Fruit fly (Drosophila melanogaster) whole organism, embryonic: ENCODE data around the gene P5CDh1.

Source experiments
- Ada2b ChIP-seq: fragments of 200-800 bp; sonication (Bioruptor generic); IDR thresholded peaks from 2 replicates; pipeline ENCODE4 v1.3.6; 2022; ENCODE audit warnings: missing biosample characterization, missing genetic modification characterization
- CG10654 ChIP-seq: fragments of 200-800 bp; sonication (Bioruptor generic); optimal IDR thresholded peaks from 2 replicates; lab custom pipeline; 2016; ENCODE audit warnings: missing biosample characterization, missing genetic modification characterization
- CG11504 ChIP-seq: fragments of 200-800 bp; sonication (Bioruptor generic); optimal IDR thresholded peaks from 3 replicates; lab custom pipeline; 2019; ENCODE audit warnings: missing biosample characterization, mild to moderate bottlenecking, missing genetic modification characterization, moderate library complexity
- CG12744 ChIP-seq: fragments of 200-800 bp; sonication (Bioruptor generic); optimal IDR thresholded peaks from 2 replicates; lab custom pipeline; 2016; ENCODE audit warnings: missing biosample characterization, missing genetic modification characterization
- CG15514 ChIP-seq: fragments of 200-800 bp; sonication (Bioruptor generic); optimal IDR thresholded peaks from 3 replicates; lab custom pipeline; 2017; ENCODE audit warnings: missing biosample characterization, missing genetic modification characterization, mild to moderate bottlenecking, moderate library complexity, missing genetic modification reagents
- CG16779 ChIP-seq: fragments of 200-800 bp; sonication (Bioruptor generic); IDR thresholded peaks from 2 replicates; pipeline ENCODE4 v1.3.6; 2022; ENCODE audit warnings: missing biosample characterization, missing genetic modification characterization
- CG16815 ChIP-seq: fragments of 200-800 bp; sonication (Bioruptor generic); optimal IDR thresholded peaks from 3 replicates; lab custom pipeline; 2017; ENCODE audit warnings: missing biosample characterization, mild to moderate bottlenecking, missing genetic modification characterization
- CG17186 ChIP-seq: fragments of 200-800 bp; sonication (Bioruptor generic); optimal IDR thresholded peaks from 3 replicates; lab custom pipeline; 2017; ENCODE audit warnings: missing biosample characterization, missing genetic modification reagents, missing genetic modification characterization
- CG2202 ChIP-seq: fragments of 200-800 bp; sonication (Bioruptor generic); optimal IDR thresholded peaks from 2 replicates; lab custom pipeline; 2018; ENCODE audit warnings: missing biosample characterization, mild to moderate bottlenecking, missing genetic modification characterization
- CG30020 ChIP-seq: fragments of 200-800 bp; optimal IDR thresholded peaks from 2 replicates; lab custom pipeline; 2019; ENCODE audit warnings: missing biosample characterization, mild to moderate bottlenecking, missing genetic modification characterization, moderate library complexity
- CG33213 ChIP-seq: fragments of 200-800 bp; sonication (Bioruptor generic); optimal IDR thresholded peaks from 3 replicates; lab custom pipeline; 2016; ENCODE audit warnings: missing biosample characterization, missing genetic modification characterization
- CG3407 ChIP-seq: fragments of 200-800 bp; sonication (Bioruptor generic); optimal IDR thresholded peaks from 2 replicates; lab custom pipeline; 2018; ENCODE audit warnings: missing biosample characterization, mild to moderate bottlenecking, missing genetic modification characterization
- CG4328 ChIP-seq: fragments of 200-800 bp; sonication (Bioruptor generic); optimal IDR thresholded peaks from 3 replicates; lab custom pipeline; 2017; ENCODE audit warnings: missing biosample characterization, missing genetic modification reagents, missing genetic modification characterization
- CG43689 ChIP-seq: fragments of 200-800 bp; sonication (Bioruptor generic); IDR thresholded peaks from 2 replicates; pipeline ENCODE4 v1.3.6; 2022; ENCODE audit warnings: missing biosample characterization, missing genetic modification characterization
- CG4617 ChIP-seq: fragments of 200-800 bp; sonication (Bioruptor generic); optimal IDR thresholded peaks from 3 replicates; lab custom pipeline; 2016; ENCODE audit warnings: missing biosample characterization, missing genetic modification characterization, borderline replicate concordance
- CG7372 ChIP-seq: fragments of 200-800 bp; sonication (Bioruptor generic); IDR thresholded peaks from 2 replicates; pipeline ENCODE4 v1.3.6; 2022; ENCODE audit warnings: missing biosample characterization, missing genetic modification characterization
- CG7963 ChIP-seq: fragments of 200-800 bp; sonication (Bioruptor generic); IDR thresholded peaks from 3 replicates; pipeline ENCODE4 v1.3.6; 2022; ENCODE audit warnings: missing biosample characterization, missing genetic modification characterization; ENCODE audit not compliant: partially characterized antibody
- CG7987 ChIP-seq: fragments of 200-800 bp; sonication (Bioruptor generic); optimal IDR thresholded peaks from 2 replicates; lab custom pipeline; 2018; ENCODE audit warnings: missing biosample characterization, mild to moderate bottlenecking, missing genetic modification characterization, moderate library complexity
- CG8281 ChIP-seq: fragments of 200-800 bp; sonication (Bioruptor generic); optimal IDR thresholded peaks from 2 replicates; lab custom pipeline; 2018; ENCODE audit warnings: missing biosample characterization, mild to moderate bottlenecking, missing genetic modification characterization, moderate library complexity
- Chrac-16 ChIP-seq: fragments of 200-800 bp; sonication (Bioruptor generic); optimal IDR thresholded peaks from 3 replicates; lab custom pipeline; 2016; ENCODE audit warnings: missing biosample characterization, missing genetic modification characterization
- Dfd ChIP-seq, 2 experiments: fragments of >200 bp; optimal IDR thresholded peaks; 2 replicates each; lab custom pipeline; 2017; ENCODE audit warnings: missing biosample characterization in 2 of 2, missing genetic modification characterization in 2 of 2
- Hand ChIP-seq: fragments of 200-800 bp; sonication (Bioruptor generic); optimal IDR thresholded peaks from 2 replicates; lab custom pipeline; 2017; ENCODE audit warnings: mild to moderate bottlenecking, missing biosample characterization, missing genetic modification reagents, missing genetic modification characterization
- Hmx ChIP-seq: fragments of 200-800 bp; sonication (Bioruptor generic); optimal IDR thresholded peaks from 2 replicates; lab custom pipeline; 2016; ENCODE audit warnings: missing biosample characterization, missing genetic modification characterization
- Med ChIP-seq: fragments of 200-800 bp; sonication (Bioruptor generic); peaks from one replicate; lab custom pipeline; 2016; ENCODE audit warnings: missing biosample characterization, missing genetic modification characterization, mild to moderate bottlenecking, inconsistent platforms, moderate library complexity
- Nf-YB ChIP-seq: fragments of 200-800 bp; sonication (Bioruptor generic); optimal IDR thresholded peaks from 3 replicates; lab custom pipeline; 2019; ENCODE audit warnings: missing biosample characterization, mild to moderate bottlenecking, missing genetic modification characterization, moderate library complexity
- Nf-YC ChIP-seq: fragments of 200-800 bp; optimal IDR thresholded peaks from 3 replicates; lab custom pipeline; 2019; ENCODE audit warnings: missing biosample characterization, mild to moderate bottlenecking, missing genetic modification characterization, moderate library complexity
- Pdp1 ChIP-seq, 2 experiments: fragments of 200-800 bp; sonication (Bioruptor generic); optimal IDR thresholded peaks; 3 replicates each; lab custom pipeline; 2016; ENCODE audit warnings: missing biosample characterization in 2 of 2, missing genetic modification characterization in 2 of 2, mild to moderate bottlenecking in 1 of 2, moderate library complexity in 1 of 2
- Ssrp ChIP-seq: fragments of 200-800 bp; sonication (Bioruptor generic); optimal IDR thresholded peaks from 2 replicates; lab custom pipeline; 2018; ENCODE audit warnings: missing biosample characterization, mild to moderate bottlenecking, missing genetic modification characterization, moderate library complexity
- btn ChIP-seq: fragments of 200-800 bp; sonication (Bioruptor generic); optimal IDR thresholded peaks from 2 replicates; lab custom pipeline; 2016; ENCODE audit warnings: missing biosample characterization, missing genetic modification characterization
- chinmo ChIP-seq: fragments of 200-800 bp; sonication (Bioruptor generic); IDR thresholded peaks from 4 replicates; pipeline ENCODE4 v1.3.6; 2022; ENCODE audit warnings: missing biosample characterization, missing genetic modification characterization; ENCODE audit not compliant: partially characterized antibody
- ci ChIP-seq: fragments of 200-800 bp; sonication (Bioruptor generic); IDR thresholded peaks from 3 replicates; pipeline ENCODE4 v1.3.6; 2022; ENCODE audit warnings: missing biosample characterization, missing genetic modification characterization
- dm ChIP-seq: fragments of 200-800 bp; sonication (Bioruptor generic); optimal IDR thresholded peaks from 3 replicates; lab custom pipeline; 2016; ENCODE audit warnings: missing biosample characterization, missing genetic modification characterization
- dmrt99B ChIP-seq: fragments of 200-800 bp; sonication (Bioruptor generic); optimal IDR thresholded peaks from 2 replicates; lab custom pipeline; 2018; ENCODE audit warnings: missing biosample characterization, mild to moderate bottlenecking, missing genetic modification characterization, moderate library complexity
- grau ChIP-seq: fragments of 200-800 bp; optimal IDR thresholded peaks from 3 replicates; lab custom pipeline; 2019; ENCODE audit warnings: missing biosample characterization, mild to moderate bottlenecking, missing genetic modification characterization, moderate library complexity
- hkb ChIP-seq, 2 experiments: fragments of 200-800 bp in 1 of 2; fragments of >200 bp in 1 of 2; sonication (Bioruptor generic) in 1 of 2; IDR thresholded peaks in 1 of 2; optimal IDR thresholded peaks in 1 of 2; 2 replicates each; pipeline versions ENCODE4 v1.3.6 to Lab custom; 2017 to 2022; ENCODE audit warnings: missing biosample characterization in 1 of 2, missing genetic modification characterization in 1 of 2
- nerfin-2 ChIP-seq: fragments of 200-800 bp; sonication (Bioruptor generic); IDR thresholded peaks from 2 replicates; pipeline ENCODE4 v1.3.6; 2022; ENCODE audit warnings: missing biosample characterization, missing genetic modification characterization; ENCODE audit not compliant: partially characterized antibody
- pho ChIP-seq: fragments of 200-800 bp; sonication (Bioruptor generic); optimal IDR thresholded peaks from 2 replicates; lab custom pipeline; 2016; ENCODE audit warnings: missing biosample characterization, missing genetic modification characterization
- run ChIP-seq: fragments of 200-800 bp; sonication (Bioruptor generic); optimal IDR thresholded peaks from 3 replicates; lab custom pipeline; 2018; ENCODE audit warnings: missing biosample characterization, mild to moderate bottlenecking, missing genetic modification characterization
- sens ChIP-seq: fragments of 200-800 bp; sonication (Bioruptor generic); peaks from one replicate; lab custom pipeline; 2016; ENCODE audit warnings: missing biosample characterization, missing genetic modification characterization
- toy ChIP-seq: fragments of 200-800 bp; sonication (Bioruptor generic); IDR thresholded peaks from 2 replicates; pipeline ENCODE4 v1.3.6; 2022; ENCODE audit warnings: missing biosample characterization, missing genetic modification characterization
- unpg ChIP-seq: fragments of 200-800 bp; sonication (Bioruptor generic); optimal IDR thresholded peaks from 3 replicates; lab custom pipeline; 2018; ENCODE audit warnings: missing biosample characterization, mild to moderate bottlenecking, missing genetic modification characterization, moderate library complexity
- wdn ChIP-seq: fragments of 200-800 bp; sonication (Bioruptor generic); IDR thresholded peaks from 2 replicates; pipeline ENCODE4 v1.3.6; 2022; ENCODE audit warnings: missing biosample characterization, missing genetic modification characterization
- zen ChIP-seq: fragments of 200-800 bp; sonication (Bioruptor generic); optimal IDR thresholded peaks from 3 replicates; lab custom pipeline; 2018; ENCODE audit warnings: missing biosample characterization, mild to moderate bottlenecking, missing genetic modification characterization, moderate library complexity
- zfh1 ChIP-seq: fragments of 200-800 bp; sonication (Bioruptor generic); IDR thresholded peaks from 3 replicates; pipeline ENCODE4 v1.3.6; 2022; ENCODE audit warnings: missing biosample characterization, missing genetic modification characterization

The P5CDh1 gene

dm6 chr3L:21821780-21822179 is 19.4 kb downstream of the P5CDh1 start, which contains the start of gene CycH (continued):
- peak; percentile 19 for TF ChIP-seq zen (tag; lab: Kevin White, UChicago)
- TF ChIP-seq CG12744 (GFP tag; lab: Kevin White, UChicago): peak; percentile 8
- TF ChIP-seq grau: no peak
- peak; percentile 57 for TF ChIP-seq CG4617

dm6 chr3L:21819497-21819896 is 21.7 kb downstream of the P5CDh1 start:
- 0 out of 2 replicates have a peak, but pooled peaks have one; percentile 11 for TF ChIP-seq CG16779 (GFP tag; lab: Robert Waterston, UW)
- no peak for TF ChIP-seq CG15514
- TF ChIP-seq nerfin-2: no peak
- TF ChIP-seq btn (GFP tag; lab: Kevin White, UChicago): no peak
- no peak for TF ChIP-seq dm (GFP tag; lab: Kevin White, UChicago)
- no peak for TF ChIP-seq CG30020 (tag; lab: Kevin White, UChicago)
- no peak for TF ChIP-seq CG33213 (GFP tag; lab: Kevin White, UChicago)
- TF ChIP-seq CG8281 (tag; lab: Kevin White, UChicago): peak; percentile 93
- TF ChIP-seq CG7963 (GFP tag; lab: Robert Waterston, UW): no peak
- no peak for TF ChIP-seq CG4328 (GFP tag; lab: Kevin White, UChicago)
- no peak for TF ChIP-seq Ada2b
- TF ChIP-seq Ssrp (tag; lab: Kevin White, UChicago): no peak
- TF ChIP-seq CG7372 (GFP tag; lab: Robert Waterston, UW): no peak
- TF ChIP-seq wdn (GFP tag; lab: Robert Waterston, UW): no peak
- no peak for TF ChIP-seq CG43689 (GFP tag; lab: Robert Waterston, UW)
- TF ChIP-seq sens (GFP tag; lab: Kevin White, UChicago): peak; percentile 12
- TF ChIP-seq Dfd (GFP tag; optimal IDR thresholded peaks at IDR 0.05; lab: Kevin White, UChicago): no peak
- TF ChIP-seq ci (GFP tag; lab: Robert Waterston, UW): no peak

dm6 chr3L:21818701-21819100 is 22.5 kb downstream of the P5CDh1 start:
- TF ChIP-seq CG7987 (GFP tag; lab: Kevin White, UChicago) (no peak), Pdp1 (GFP tag; optimal IDR thresholded peaks at IDR 0.05; lab: Kevin White, UChicago) (no peak), dmrt99B (tag; lab: Kevin White, UChicago) (no peak), Nf-YC (tag; lab: Kevin White, UChicago) (peak; percentile 85), Nf-YB (GFP tag; lab: Kevin White, UChicago) (peak; percentile 91)
- TF ChIP-seq, all 482 proteins: peak for 2

- no peak for TF ChIP-seq unpg (GFP tag; lab: Kevin White, UChicago)
- TF ChIP-seq Hmx (GFP tag; lab: Kevin White, UChicago): no peak
- TF ChIP-seq Chrac-16: no peak
- TF ChIP-seq chinmo (GFP tag; lab: Robert Waterston, UW): no peak
- TF ChIP-seq CG2202 (tag; lab: Kevin White, UChicago): no peak
- TF ChIP-seq pho (GFP tag; lab: Kevin White, UChicago): no peak
- TF ChIP-seq zfh1 (GFP tag; lab: Robert Waterston, UW): no peak
- TF ChIP-seq hkb (optimal IDR thresholded peaks at IDR 0.05; lab: Kevin White, UChicago): no peak
- no peak for TF ChIP-seq hkb (GFP tag; IDR thresholded peaks at IDR 0.05; lab: Robert Waterston, UW)
- TF ChIP-seq toy: no peak
- TF ChIP-seq run (tag; lab: Kevin White, UChicago): no peak
- no peak for TF ChIP-seq CG3407
- TF ChIP-seq CG10654: no peak
- TF ChIP-seq dmrt99B (tag; lab: Kevin White, UChicago): no peak
- no peak for TF ChIP-seq Med (GFP tag; lab: Kevin White, UChicago)
- no peak for TF ChIP-seq Hand (GFP tag; lab: Kevin White, UChicago)
- no peak for TF ChIP-seq CG11504 (tag; lab: Kevin White, UChicago)
- TF ChIP-seq CG16815 (GFP tag; lab: Kevin White, UChicago): no peak
- no peak for TF ChIP-seq CG17186 (GFP tag; lab: Kevin White, UChicago)
Measured at dm6 chr3L:21813598-21813997, 27.6 kb downstream of the P5CDh1 start, which contains the start of gene CG43895. TSS of gene CG43895 (minus strand) at chr3L:21813698.
